Fruit fly (Drosophila melanogaster) whole organism, prepupa: ENCODE data around the gene CG5882.

Source experiments
- CG10631 ChIP-seq: fragments of 200-800 bp; sonication (Bioruptor generic); optimal IDR thresholded peaks from 2 replicates; lab custom pipeline; 2016; ENCODE audit warnings: missing biosample characterization, missing genetic modification characterization
- CG10669 ChIP-seq: fragments of 200-800 bp; sonication (Bioruptor generic); optimal IDR thresholded peaks from 3 replicates; lab custom pipeline; 2018; ENCODE audit warnings: missing biosample characterization, mild to moderate bottlenecking, missing genetic modification characterization, moderate library complexity
- CG11294 ChIP-seq: fragments of 200-800 bp; sonication (Bioruptor generic); IDR thresholded peaks from 2 replicates; pipeline ENCODE4 v1.3.6; 2022; ENCODE audit warnings: missing biosample characterization, missing genetic modification characterization
- CG11762 ChIP-seq: fragments of 200-800 bp; sonication (Bioruptor generic); optimal IDR thresholded peaks from 3 replicates; lab custom pipeline; 2016; ENCODE audit warnings: missing biosample characterization, missing genetic modification characterization; ENCODE audit not compliant: insufficient read depth
- CG11902 ChIP-seq: fragments of 200-800 bp; sonication (Bioruptor generic); optimal IDR thresholded peaks from 3 replicates; lab custom pipeline; 2016; ENCODE audit warnings: missing biosample characterization, missing genetic modification characterization
- CG15336 ChIP-seq: fragments of 200-800 bp; sonication (Bioruptor generic); IDR thresholded peaks from 2 replicates; pipeline ENCODE4 v1.3.6; 2022; ENCODE audit warnings: missing biosample characterization, missing genetic modification characterization
- CG16779 ChIP-seq: fragments of 200-800 bp; sonication (Bioruptor generic); optimal IDR thresholded peaks from 3 replicates; lab custom pipeline; 2017; ENCODE audit warnings: missing biosample characterization, mild to moderate bottlenecking, missing genetic modification characterization
- CG3032 ChIP-seq: fragments of 200-800 bp; optimal IDR thresholded peaks from 2 replicates; lab custom pipeline; 2019; ENCODE audit warnings: missing biosample characterization, mild to moderate bottlenecking, missing genetic modification characterization, moderate library complexity
- CG32006 ChIP-seq: fragments of 200-800 bp; sonication (Bioruptor generic); optimal IDR thresholded peaks from 3 replicates; lab custom pipeline; 2017; ENCODE audit warnings: missing biosample characterization, mild to moderate bottlenecking, missing genetic modification characterization
- CG3919 ChIP-seq: fragments of 200-800 bp; sonication (Bioruptor generic); optimal IDR thresholded peaks from 3 replicates; lab custom pipeline; 2016; ENCODE audit warnings: missing biosample characterization, missing genetic modification characterization
- CG4318 ChIP-seq: fragments of 200-800 bp; sonication (Bioruptor generic); optimal IDR thresholded peaks from 3 replicates; lab custom pipeline; 2017; ENCODE audit warnings: missing biosample characterization, mild to moderate bottlenecking, missing genetic modification characterization
- CG6163 ChIP-seq: fragments of 200-800 bp; sonication (Bioruptor generic); IDR thresholded peaks from 3 replicates; pipeline ENCODE4 v1.3.6; 2022; ENCODE audit warnings: missing biosample characterization, missing genetic modification characterization
- CG6276 ChIP-seq: fragments of 200-800 bp; sonication (Bioruptor generic); optimal IDR thresholded peaks from 2 replicates; lab custom pipeline; 2017; ENCODE audit warnings: missing biosample characterization, mild to moderate bottlenecking, missing genetic modification characterization
- CG6854 ChIP-seq: fragments of 200-800 bp; sonication (Bioruptor generic); optimal IDR thresholded peaks from 2 replicates; lab custom pipeline; 2017; ENCODE audit warnings: missing biosample characterization, mild to moderate bottlenecking, missing genetic modification characterization
- CG7368 ChIP-seq: fragments of 200-800 bp; sonication (Bioruptor generic); optimal IDR thresholded peaks from 3 replicates; lab custom pipeline; 2016; ENCODE audit warnings: missing biosample characterization, missing genetic modification characterization
- CG8119 ChIP-seq: fragments of 200-800 bp; sonication (Bioruptor generic); IDR thresholded peaks from 3 replicates; pipeline ENCODE4 v1.3.6; 2022; ENCODE audit warnings: missing biosample characterization, missing genetic modification characterization
- CG8319 ChIP-seq: fragments of 200-800 bp; sonication (Bioruptor generic); optimal IDR thresholded peaks from 3 replicates; lab custom pipeline; 2016; ENCODE audit warnings: missing biosample characterization, missing genetic modification characterization
- CG9139 ChIP-seq: fragments of 200-800 bp; sonication (Bioruptor generic); optimal IDR thresholded peaks from 3 replicates; lab custom pipeline; 2017; ENCODE audit warnings: missing biosample characterization, mild to moderate bottlenecking, missing genetic modification characterization
- Eip75B ChIP-seq: fragments of 200-800 bp; sonication (Bioruptor generic); optimal IDR thresholded peaks from 3 replicates; lab custom pipeline; 2016; ENCODE audit warnings: missing biosample characterization, missing genetic modification characterization
- Eip78C ChIP-seq: fragments of 200-800 bp; sonication (Bioruptor generic); peaks from one replicate; lab custom pipeline; 2016; ENCODE audit warnings: missing biosample characterization, missing genetic modification characterization
- Eip93F ChIP-seq: fragments of 200-800 bp; sonication (Bioruptor generic); optimal IDR thresholded peaks from 2 replicates; lab custom pipeline; 2016; ENCODE audit warnings: missing biosample characterization, mild to moderate bottlenecking, missing genetic modification characterization
- Ets21C ChIP-seq: fragments of 200-800 bp; sonication (Bioruptor generic); optimal IDR thresholded peaks from 3 replicates; lab custom pipeline; 2016; ENCODE audit warnings: missing biosample characterization, missing genetic modification characterization
- Ets96B ChIP-seq: fragments of 200-800 bp; optimal IDR thresholded peaks from 2 replicates; lab custom pipeline; 2019; ENCODE audit warnings: missing biosample characterization, mild to moderate bottlenecking, missing genetic modification characterization, moderate library complexity
- Gug ChIP-seq: fragments of 200-800 bp; sonication (Bioruptor generic); IDR thresholded peaks from 2 replicates; pipeline ENCODE4 v1.3.6; 2022; ENCODE audit warnings: missing biosample characterization, missing genetic modification characterization
- Hr38 ChIP-seq: sonication (Bioruptor generic); optimal IDR thresholded peaks from 2 replicates; lab custom pipeline; 2016; ENCODE audit warnings: missing biosample characterization, missing genetic modification characterization
- Lpt ChIP-seq: fragments of 200-800 bp; sonication (Bioruptor generic); optimal IDR thresholded peaks from 3 replicates; lab custom pipeline; 2016; ENCODE audit warnings: missing biosample characterization, missing genetic modification characterization
- Met ChIP-seq: fragments of 200-800 bp; sonication (Bioruptor generic); optimal IDR thresholded peaks from 3 replicates; lab custom pipeline; 2016; ENCODE audit warnings: missing biosample characterization, missing genetic modification characterization
- OdsH ChIP-seq: fragments of 200-800 bp; sonication (Bioruptor generic); optimal IDR thresholded peaks from 3 replicates; lab custom pipeline; 2016; ENCODE audit warnings: missing biosample characterization, missing genetic modification characterization
- Smox ChIP-seq: fragments of 200-800 bp; sonication (Bioruptor generic); optimal IDR thresholded peaks from 3 replicates; lab custom pipeline; 2016; ENCODE audit warnings: missing biosample characterization, missing genetic modification characterization
- Sox102F ChIP-seq: fragments of 200-800 bp; sonication (Bioruptor generic); optimal IDR thresholded peaks from 2 replicates; lab custom pipeline; 2016; ENCODE audit warnings: missing biosample characterization, mild to moderate bottlenecking, missing genetic modification characterization
- Sox14 ChIP-seq: fragments of 200-800 bp; sonication (Bioruptor generic); optimal IDR thresholded peaks from 3 replicates; lab custom pipeline; 2016; ENCODE audit warnings: missing biosample characterization, missing genetic modification characterization
- Sox15 ChIP-seq: fragments of 200-800 bp; sonication (Bioruptor generic); optimal IDR thresholded peaks from 3 replicates; lab custom pipeline; 2016; ENCODE audit warnings: missing biosample characterization, missing genetic modification characterization
- dac ChIP-seq: fragments of 200-800 bp; sonication (Bioruptor generic); optimal IDR thresholded peaks from 2 replicates; lab custom pipeline; 2017; ENCODE audit warnings: missing biosample characterization, mild to moderate bottlenecking, missing genetic modification characterization
- dsx ChIP-seq: fragments of 200-800 bp; optimal IDR thresholded peaks from 3 replicates; lab custom pipeline; 2019; ENCODE audit warnings: missing biosample characterization, mild to moderate bottlenecking, missing genetic modification characterization, moderate library complexity; ENCODE audit not compliant: poor library complexity, severe bottlenecking
- eg ChIP-seq: fragments of 200-800 bp; sonication (Bioruptor generic); IDR thresholded peaks from 3 replicates; pipeline ENCODE4 v1.3.6; 2022; ENCODE audit warnings: missing biosample characterization, missing genetic modification characterization
- esn ChIP-seq: fragments of 200-800 bp; sonication (Bioruptor generic); optimal IDR thresholded peaks from 2 replicates; lab custom pipeline; 2016; ENCODE audit warnings: missing biosample characterization, mild to moderate bottlenecking, missing genetic modification characterization, moderate library complexity
- fd59A ChIP-seq: fragments of 200-800 bp; sonication (Bioruptor generic); optimal IDR thresholded peaks from 2 replicates; lab custom pipeline; 2017; ENCODE audit warnings: missing biosample characterization, mild to moderate bottlenecking, missing genetic modification characterization, missing genetic modification reagents
- fd85E ChIP-seq: fragments of 200-800 bp; sonication (Bioruptor generic); optimal IDR thresholded peaks from 3 replicates; lab custom pipeline; 2016; ENCODE audit warnings: missing biosample characterization, missing genetic modification characterization
- fkh ChIP-seq: fragments of 200-800 bp; sonication (Bioruptor generic); optimal IDR thresholded peaks from 3 replicates; lab custom pipeline; 2017; ENCODE audit warnings: missing biosample characterization, mild to moderate bottlenecking, missing genetic modification characterization, moderate library complexity
- lz ChIP-seq: fragments of 200-800 bp; sonication (Bioruptor generic); optimal IDR thresholded peaks from 3 replicates; lab custom pipeline; 2016; ENCODE audit warnings: missing biosample characterization, missing genetic modification characterization
- net ChIP-seq: fragments of 200-800 bp; sonication (Bioruptor generic); optimal IDR thresholded peaks from 3 replicates; lab custom pipeline; 2016; ENCODE audit warnings: missing biosample characterization, missing genetic modification characterization
- salr ChIP-seq, 2 experiments: fragments of 200-800 bp; sonication (Bioruptor generic); optimal IDR thresholded peaks; 3 replicates each; lab custom pipeline; 2016 to 2018; ENCODE audit warnings: missing biosample characterization in 2 of 2, missing genetic modification characterization in 2 of 2, mild to moderate bottlenecking in 1 of 2
- svp ChIP-seq: fragments of 200-800 bp; sonication (Bioruptor generic); peaks from one replicate; lab custom pipeline; 2016; ENCODE audit warnings: missing biosample characterization, missing genetic modification characterization
- topi ChIP-seq: fragments of 200-800 bp; sonication (Bioruptor generic); optimal IDR thresholded peaks from 3 replicates; lab custom pipeline; 2016; ENCODE audit warnings: missing biosample characterization, missing genetic modification characterization
- vri ChIP-seq: fragments of 200-800 bp; sonication (Bioruptor generic); optimal IDR thresholded peaks from 3 replicates; lab custom pipeline; 2016; ENCODE audit warnings: missing biosample characterization, mild to moderate bottlenecking, missing genetic modification characterization

CG5882 gene

dm6 chr3R:27129580-27130385 lies 11.3 kb downstream of the CG5882 start (continued):
- TF ChIP-seq fd59A (peak; percentile 33), Sox14 (GFP tag; lab: Kevin White, UChicago) (peak; percentile 67), CG15336 (peak; percentile 81), Gug (peak; percentile 67), CG8319 (GFP tag; lab: Kevin White, UChicago) (peak; percentile 73), Eip93F (GFP tag; lab: Kevin White, UChicago) (peak; percentile 9), CG10631 (no peak), topi (peak; percentile 89), Eip78C (GFP tag; lab: Kevin White, UChicago) (peak; percentile 94), svp (GFP tag; lab: Kevin White, UChicago) (peak; percentile 91), CG6276 (GFP tag; lab: Kevin White, UChicago) (peak; percentile 69), CG16779 (tag; lab: Kevin White, UChicago) (peak; percentile 13), Ets21C (peak; percentile 66), CG3032 (tag; lab: Kevin White, UChicago) (peak; percentile 52), Sox15 (GFP tag; lab: Kevin White, UChicago) (peak; percentile 59), CG3919 (GFP tag; lab: Kevin White, UChicago) (peak; percentile 81), salr (GFP tag; optimal IDR thresholded peaks at IDR 0.05; lab: Kevin White, UChicago) (peak; percentile 38 to 45), OdsH (GFP tag; lab: Kevin White, UChicago) (peak; percentile 80), net (GFP tag; lab: Kevin White, UChicago) (peak; percentile 77)

dm6 chr3R:27130551-27131161 lies 12.2 kb downstream of the CG5882 start:
- TF ChIP-seq CG32006 (GFP tag; lab: Kevin White, UChicago) (no peak), Eip78C (GFP tag; lab: Kevin White, UChicago) (peak; percentile 53), vri (GFP tag; lab: Kevin White, UChicago) (peak; percentile 0), esn (no peak)

dm6 chr3R:27131408-27131807 lies 13.0 kb downstream of the CG5882 start:
- TF ChIP-seq dsx (GFP tag; lab: Kevin White, UChicago) (no peak), fd85E (GFP tag; lab: Kevin White, UChicago) (no peak), svp (GFP tag; lab: Kevin White, UChicago) (no peak), Met (GFP tag; lab: Kevin White, UChicago) (no peak), CG6854 (peak; percentile 7), eg (no peak), CG11294 (GFP tag; lab: Robert Waterston, UW) (no peak), CG6163 (GFP tag; lab: Robert Waterston, UW) (no peak), CG15336 (no peak), Eip93F (GFP tag; lab: Kevin White, UChicago) (no peak), CG11762 (GFP tag; lab: Kevin White, UChicago) (no peak), lz (GFP tag; lab: Kevin White, UChicago) (no peak), CG3919 (GFP tag; lab: Kevin White, UChicago) (no peak), Ets96B (no peak), esn (peak; percentile 38), Smox (GFP tag; lab: Kevin White, UChicago) (no peak), Eip75B (no peak), CG9139 (no peak), Lpt (GFP tag; lab: Kevin White, UChicago) (no peak), net (GFP tag; lab: Kevin White, UChicago) (no peak), CG7368 (GFP tag; lab: Kevin White, UChicago) (no peak), fd59A (no peak), topi (no peak), CG11902 (GFP tag; lab: Kevin White, UChicago) (no peak), fkh (peak; percentile 88), Hr38 (GFP tag; lab: Kevin White, UChicago) (no peak), CG8119 (GFP tag; lab: Robert Waterston, UW) (no peak), Sox102F (GFP tag; lab: Kevin White, UChicago) (peak; percentile 38), vri (GFP tag; lab: Kevin White, UChicago) (peak; percentile 90), OdsH (GFP tag; lab: Kevin White, UChicago) (no peak), CG4318 (GFP tag; lab: Kevin White, UChicago) (no peak), CG10669 (no peak), dac (GFP tag; lab: Kevin White, UChicago) (no peak), CG3032 (tag; lab: Kevin White, UChicago) (no peak), CG16779 (tag; lab: Kevin White, UChicago) (no peak), CG10631 (no peak)
